Fruit fly (Drosophila melanogaster): ENCODE measurements around the gene CG34279.

The CG34279 gene

dm6 chr3R:17386168-17386819, 16.8 kb downstream of the CG34279 start (continued):
- TF ChIP-seq CG9609 (GFP tag; optimal IDR thresholded peaks at IDR 0.05) (peak; percentile 38), Awh (GFP tag; IDR thresholded peaks at IDR 0.05) (peak; percentile 66), disco-r (GFP tag; optimal IDR thresholded peaks at IDR 0.05) (no peak), CG15601 (tag; optimal IDR thresholded peaks at IDR 0.05) (peak; percentile 59), CG13775 (GFP tag; optimal IDR thresholded peaks at IDR 0.05) (peak; percentile 3), Atf3 (GFP tag; optimal IDR thresholded peaks at IDR 0.05) (no peak), CG34224 (GFP tag; IDR thresholded peaks at IDR 0.05; ENCODE audit: partially characterized antibody) (no peak), emc (GFP tag; optimal IDR thresholded peaks at IDR 0.05) (no peak), CG11247 (GFP tag; IDR thresholded peaks at IDR 0.05) (peak; percentile 56; the same call in 1 of the 2 replicates), C15 (GFP tag; IDR thresholded peaks at IDR 0.05) (no peak; the same call in 2 of the 3 replicates), E2f1 (GFP tag; IDR thresholded peaks at IDR 0.05) (peak; percentile 71; the same call in 1 of the 2 replicates), scrt (GFP tag; optimal IDR thresholded peaks at IDR 0.05) (no peak), Hr3 (GFP tag; optimal IDR thresholded peaks at IDR 0.05) (peak; percentile 62), CG12236 (GFP tag; optimal IDR thresholded peaks at IDR 0.05) (peak; percentile 31), Stat92E (GFP tag; optimal IDR thresholded peaks at IDR 0.05) (no peak), CG14014 (GFP tag; IDR thresholded peaks at IDR 0.05) (peak; percentile 61), gfzf (GFP tag; optimal IDR thresholded peaks at IDR 0.05) (no peak), chn (GFP tag; optimal IDR thresholded peaks at IDR 0.05) (peak; percentile 59), repo (GFP tag; optimal IDR thresholded peaks at IDR 0.05) (peak; percentile 23), crp (GFP tag; optimal IDR thresholded peaks at IDR 0.05) (no peak), fru (optimal IDR thresholded peaks at IDR 0.05) (no peak), danr (GFP tag; IDR thresholded peaks at IDR 0.05) (peak; percentile 25; the same call in 1 of the 2 replicates), MBD-R2 (GFP tag; IDR thresholded peaks at IDR 0.05) (no peak; the same call in 1 of the 2 replicates), br (optimal IDR thresholded peaks at IDR 0.05) (no peak), en (GFP tag; optimal IDR thresholded peaks at IDR 0.05) (no peak), pum (GFP tag; optimal IDR thresholded peaks at IDR 0.05) (peak; percentile 38), CG6175 (GFP tag; IDR thresholded peaks at IDR 0.05) (no peak), run (tag; optimal IDR thresholded peaks at IDR 0.05) (peak; percentile 55), CG11560 (tag; IDR thresholded peaks at IDR 0.05) (no peak), cg (GFP tag; optimal IDR thresholded peaks at IDR 0.05) (no peak), ATbp (GFP tag; optimal IDR thresholded peaks at IDR 0.05) (peak; percentile 77), stc (GFP tag; IDR thresholded peaks at IDR 0.05) (peak; percentile 86), CG1603 (tag; optimal IDR thresholded peaks at IDR 0.05) (peak; percentile 81), slp2 (GFP tag; optimal IDR thresholded peaks at IDR 0.05) (peak; percentile 12), sqz (GFP tag; optimal IDR thresholded peaks at IDR 0.05) (peak; percentile 17), CG5245 (GFP tag; optimal IDR thresholded peaks at IDR 0.05) (peak; percentile 64), odd (GFP tag; optimal IDR thresholded peaks at IDR 0.05) (no peak), sens-2 (GFP tag; IDR thresholded peaks at IDR 0.05) (peak; percentile 60), CG12104 (GFP tag; optimal IDR thresholded peaks at IDR 0.05) (peak; percentile 29), ind (GFP tag; optimal IDR thresholded peaks at IDR 0.05) (peak; percentile 64), row (GFP tag; IDR thresholded peaks at IDR 0.05) (peak; percentile 92), GATAe (GFP tag; conservative IDR thresholded peaks at IDR 0.05) (no peak), CG1647 (GFP tag; optimal IDR thresholded peaks at IDR 0.05) (peak; percentile 23), ham (GFP tag; IDR thresholded peaks at IDR 0.05) (no peak), tio (GFP tag; optimal IDR thresholded peaks at IDR 0.05) (peak; percentile 1), gem (tag; optimal IDR thresholded peaks at IDR 0.05) (peak; percentile 83), hth (optimal IDR thresholded peaks at IDR 0.05) (no peak), CG15269 (tag; optimal IDR thresholded peaks at IDR 0.05) (peak; percentile 64), seq (GFP tag; IDR thresholded peaks at IDR 0.05) (peak; percentile 49; the same call in 1 of the 2 replicates), CG4424 (GFP tag; optimal IDR thresholded peaks at IDR 0.05) (peak; percentile 69), CG2116 (GFP tag; optimal IDR thresholded peaks at IDR 0.05) (no peak)

Data from whole organism, embryonic.